Worm (Caenorhabditis elegans) whole organism, young adult: ENCODE measurements around the gene F14H8.2.

Experiments
- Y79H2A.3 ChIP-seq: fragments of 200-800 bp; sonication (Bioruptor generic); conservative IDR thresholded peaks from 2 replicates; pipeline ENCODE4 v1.3.6; 2022; ENCODE audit warnings: missing genetic modification reagents, missing genetic modification characterization, missing compliant biosample characterization
- die-1 ChIP-seq: sonication (generic microtip); optimal IDR thresholded peaks from 2 replicates; lab custom pipeline; 2016; ENCODE audit warnings: missing genotype, mild to moderate bottlenecking, missing genetic modification characterization, missing compliant biosample characterization
- egl-44 ChIP-seq: fragments of 200-800 bp; sonication (Bioruptor generic); IDR thresholded peaks from 2 replicates; pipeline ENCODE4 v1.3.6; 2022; ENCODE audit warnings: missing genetic modification reagents, missing genetic modification characterization, missing compliant biosample characterization
- hrde-1 ChIP-seq: sonication (generic microtip); optimal IDR thresholded peaks from 2 replicates; lab custom pipeline; 2016; ENCODE audit warnings: missing genetic modification characterization, mild to moderate bottlenecking, missing compliant biosample characterization, moderate library complexity, missing genotype, missing genetic modification reagents, borderline replicate concordance
- lin-54 ChIP-seq: fragments of 200-800 bp; sonication (Bioruptor generic); optimal IDR thresholded peaks from 2 replicates; lab custom pipeline; 2018; ENCODE audit warnings: mild to moderate bottlenecking, missing genetic modification characterization, missing compliant biosample characterization
- nfyb-1 ChIP-seq: fragments of 200-800 bp; sonication (Bioruptor generic); IDR thresholded peaks from 2 replicates; pipeline ENCODE4 v1.3.6; 2022; ENCODE audit warnings: missing genetic modification reagents, missing genetic modification characterization, missing compliant biosample characterization
- pha-4 ChIP-seq: fragments of 150-350 bp; sonication (generic microtip); optimal IDR thresholded peaks from 2 replicates; lab custom pipeline; 2014; ENCODE audit warnings: missing biosample characterization, missing genetic modification reagents, missing genetic modification characterization
- rcor-1 ChIP-seq: fragments of 200-800 bp; sonication (Bioruptor generic); IDR thresholded peaks from 2 replicates; pipeline ENCODE4 v1.3.6; 2022; ENCODE audit warnings: missing genetic modification reagents, missing genetic modification characterization, missing compliant biosample characterization
- snpc-3.4 ChIP-seq: sonication (generic microtip); optimal IDR thresholded peaks from 2 replicates; lab custom pipeline; 2017; ENCODE audit warnings: missing genetic modification characterization, mild to moderate bottlenecking, missing compliant biosample characterization, antibody characterized with exemption, moderate library complexity, missing genotype, missing genetic modification reagents
- xnd-1 ChIP-seq: sonication (generic microtip); optimal IDR thresholded peaks from 2 replicates; lab custom pipeline; 2016; ENCODE audit warnings: missing genotype, missing genetic modification reagents, missing genetic modification characterization, missing compliant biosample characterization

- TF ChIP-seq nfyb-1 (GFP tag; lab: Robert Waterston, UW): peak; percentile 79
- no peak for TF ChIP-seq pha-4
- peak; percentile 44 for TF ChIP-seq snpc-3.4 (tag; lab: Kevin White, UChicago)
- peak; percentile 80 for TF ChIP-seq rcor-1 (GFP tag; lab: Robert Waterston, UW)
- TF ChIP-seq egl-44 (GFP tag; lab: Robert Waterston, UW): no peak
- peak; percentile 15 for TF ChIP-seq die-1 (tag; lab: Kevin White, UChicago)
- peak; percentile 39 for TF ChIP-seq lin-54
- peak; percentile 76 for TF ChIP-seq hrde-1 (tag; lab: Kevin White, UChicago)
- peak; percentile 9 for TF ChIP-seq xnd-1 (tag; lab: Kevin White, UChicago)
- no peak for TF ChIP-seq Y79H2A.3 (GFP tag; lab: Robert Waterston, UW)
Measured at ce11 chrV:15000055-15000704, 19.9 kb downstream of the F14H8.2 start, which contains the start of gene rps-16.
